Fruit fly (Drosophila melanogaster) whole organism, embryonic: ENCODE measurements around the gene CHKov1.
A peak's percentile ranks its signal among the peaks of the same experiment; 100 is the strongest.

Source experiments
- Asciz ChIP-seq: fragments of 200-800 bp; sonication (Bioruptor generic); optimal IDR thresholded peaks from 2 replicates; lab custom pipeline; 2017; ENCODE audit warnings: missing biosample characterization, mild to moderate bottlenecking, missing genetic modification characterization, missing genetic modification reagents
- Awh ChIP-seq: fragments of 200-800 bp; sonication (Bioruptor generic); IDR thresholded peaks from 2 replicates; pipeline ENCODE4, ENCODE4 v1.3.6; 2022; ENCODE audit warnings: missing biosample characterization, missing genetic modification characterization
- CG1024 ChIP-seq: fragments of 200-800 bp; sonication (Bioruptor generic); IDR thresholded peaks from 2 replicates; pipeline ENCODE4 v1.3.6; 2022; ENCODE audit warnings: missing biosample characterization, missing genetic modification characterization
- CG10543 ChIP-seq: fragments of 200-800 bp; sonication (Bioruptor generic); optimal IDR thresholded peaks from 3 replicates; lab custom pipeline; 2017; ENCODE audit warnings: missing biosample characterization, mild to moderate bottlenecking, missing genetic modification characterization, moderate library complexity
- CG10959 ChIP-seq: fragments of 200-800 bp; sonication (Bioruptor generic); IDR thresholded peaks from 2 replicates; pipeline ENCODE4 v1.3.6; 2022; ENCODE audit warnings: missing biosample characterization, missing genetic modification characterization
- CG11398 ChIP-seq: fragments of 200-800 bp; sonication (Bioruptor generic); optimal IDR thresholded peaks from 2 replicates; lab custom pipeline; 2016; ENCODE audit warnings: missing biosample characterization, missing genetic modification characterization
- CG12071 ChIP-seq: fragments of 200-800 bp; sonication (Bioruptor generic); optimal IDR thresholded peaks from 3 replicates; lab custom pipeline; 2018; ENCODE audit warnings: missing biosample characterization, mild to moderate bottlenecking, missing genetic modification characterization
- CG13287 ChIP-seq: fragments of 200-800 bp; sonication (Bioruptor generic); IDR thresholded peaks from 2 replicates; pipeline ENCODE4 v1.3.6; 2022; ENCODE audit warnings: missing biosample characterization, missing genetic modification characterization; ENCODE audit not compliant: partially characterized antibody
- CG13894 ChIP-seq: fragments of 200-800 bp; sonication (Bioruptor generic); optimal IDR thresholded peaks from 3 replicates; lab custom pipeline; 2018; ENCODE audit warnings: missing biosample characterization, mild to moderate bottlenecking, missing genetic modification characterization, moderate library complexity
- CG15514 ChIP-seq: fragments of 200-800 bp; sonication (Bioruptor generic); optimal IDR thresholded peaks from 3 replicates; lab custom pipeline; 2017; ENCODE audit warnings: missing biosample characterization, missing genetic modification characterization, mild to moderate bottlenecking, moderate library complexity, missing genetic modification reagents
- CG18262 ChIP-seq: fragments of 200-800 bp; optimal IDR thresholded peaks from 3 replicates; lab custom pipeline; 2019; ENCODE audit warnings: missing biosample characterization, mild to moderate bottlenecking, missing genetic modification characterization, moderate library complexity
- CG18599 ChIP-seq: fragments of 200-800 bp; sonication (Bioruptor generic); optimal IDR thresholded peaks from 3 replicates; lab custom pipeline; 2017; ENCODE audit warnings: missing biosample characterization, missing genetic modification characterization, mild to moderate bottlenecking, moderate library complexity, missing genetic modification reagents
- CG18764 ChIP-seq: fragments of 200-800 bp; sonication (Bioruptor generic); optimal IDR thresholded peaks from 3 replicates; lab custom pipeline; 2016; ENCODE audit warnings: missing biosample characterization, missing genetic modification characterization
- CG2712 ChIP-seq: fragments of 200-800 bp; optimal IDR thresholded peaks from 3 replicates; lab custom pipeline; 2019; ENCODE audit warnings: missing biosample characterization, mild to moderate bottlenecking, missing genetic modification characterization, moderate library complexity
- CG32767 ChIP-seq: fragments of 200-800 bp; sonication (Bioruptor generic); IDR thresholded peaks from 2 replicates; pipeline ENCODE4 v1.3.6; 2022; ENCODE audit warnings: missing biosample characterization, missing genetic modification characterization
- CG33557 ChIP-seq: fragments of 200-800 bp; sonication (Bioruptor generic); optimal IDR thresholded peaks from 2 replicates; lab custom pipeline; 2019; ENCODE audit warnings: missing biosample characterization, mild to moderate bottlenecking, missing genetic modification characterization, moderate library complexity
- CG3838 ChIP-seq: fragments of 200-800 bp; sonication (Bioruptor generic); optimal IDR thresholded peaks from 3 replicates; lab custom pipeline; 2016; ENCODE audit warnings: missing biosample characterization, missing genetic modification characterization
- CG3995 ChIP-seq: fragments of 200-800 bp; sonication (Bioruptor generic); optimal IDR thresholded peaks from 3 replicates; lab custom pipeline; 2016; ENCODE audit warnings: missing biosample characterization, missing genetic modification characterization
- CG4328 ChIP-seq: fragments of 200-800 bp; sonication (Bioruptor generic); optimal IDR thresholded peaks from 3 replicates; lab custom pipeline; 2017; ENCODE audit warnings: missing biosample characterization, missing genetic modification reagents, missing genetic modification characterization
- CG4424 ChIP-seq: fragments of 200-800 bp; sonication (Bioruptor generic); optimal IDR thresholded peaks from 3 replicates; lab custom pipeline; 2016; ENCODE audit warnings: missing biosample characterization, missing genetic modification characterization
- CG4820 ChIP-seq: fragments of 200-800 bp; sonication (Bioruptor generic); optimal IDR thresholded peaks from 3 replicates; lab custom pipeline; 2016; ENCODE audit warnings: missing biosample characterization, missing genetic modification characterization
- CG6254 ChIP-seq: fragments of 200-800 bp; sonication (Bioruptor generic); optimal IDR thresholded peaks from 3 replicates; lab custom pipeline; 2017; ENCODE audit warnings: mild to moderate bottlenecking, missing biosample characterization, missing genetic modification reagents, missing genetic modification characterization
- CG6791 ChIP-seq: fragments of 200-800 bp; sonication (Bioruptor generic); IDR thresholded peaks from 3 replicates; pipeline ENCODE4 v1.3.6; 2022; ENCODE audit warnings: missing biosample characterization, missing genetic modification characterization; ENCODE audit not compliant: partially characterized antibody
- CrebB ChIP-seq: fragments of 200-800 bp; sonication (Bioruptor generic); optimal IDR thresholded peaks from 3 replicates; lab custom pipeline; 2018; ENCODE audit warnings: missing biosample characterization, mild to moderate bottlenecking, missing genetic modification characterization
- Dbx ChIP-seq: fragments of 200-800 bp; sonication (Bioruptor generic); IDR thresholded peaks from 3 replicates; pipeline ENCODE4 v1.3.6; 2022; ENCODE audit warnings: missing biosample characterization, missing genetic modification characterization
- Dip2 ChIP-seq: fragments of 200-800 bp; sonication (Bioruptor generic); IDR thresholded peaks from 2 replicates; pipeline ENCODE4 v1.3.6; 2022; ENCODE audit warnings: missing biosample characterization, missing genetic modification characterization
- E2f1 ChIP-seq: fragments of 200-800 bp; sonication (Bioruptor generic); IDR thresholded peaks from 2 replicates; pipeline ENCODE4 v1.3.6; 2022; ENCODE audit warnings: missing biosample characterization, missing genetic modification characterization
- HLH54F ChIP-seq: fragments of 200-800 bp; sonication (Bioruptor generic); optimal IDR thresholded peaks from 3 replicates; lab custom pipeline; 2016; ENCODE audit warnings: missing biosample characterization, missing genetic modification characterization
- Hr3 ChIP-seq: fragments of 200-800 bp; sonication (Bioruptor generic); optimal IDR thresholded peaks from 3 replicates; lab custom pipeline; 2016; ENCODE audit warnings: missing biosample characterization, missing genetic modification characterization
- NK7.1 ChIP-seq: fragments of 200-800 bp; sonication (Bioruptor generic); optimal IDR thresholded peaks from 3 replicates; lab custom pipeline; 2016; ENCODE audit warnings: missing biosample characterization, missing genetic modification characterization
- Oli ChIP-seq: fragments of 200-800 bp; sonication (Bioruptor generic); optimal IDR thresholded peaks from 2 replicates; lab custom pipeline; 2018; ENCODE audit warnings: missing biosample characterization, mild to moderate bottlenecking, missing genetic modification characterization, moderate library complexity
- PHDP ChIP-seq: fragments of 200-800 bp; sonication (Bioruptor generic); optimal IDR thresholded peaks from 3 replicates; lab custom pipeline; 2018; ENCODE audit warnings: missing biosample characterization, mild to moderate bottlenecking, missing genetic modification characterization, moderate library complexity
- Ravus ChIP-seq: fragments of 200-800 bp; sonication (Bioruptor generic); IDR thresholded peaks from 2 replicates; pipeline ENCODE4 v1.3.6; 2022; ENCODE audit warnings: missing biosample characterization, missing genetic modification characterization
- TFAM ChIP-seq: fragments of 200-800 bp; sonication (Bioruptor generic); optimal IDR thresholded peaks from 2 replicates; lab custom pipeline; 2017; ENCODE audit warnings: missing biosample characterization, missing genetic modification characterization, inconsistent platforms
- YL-1 ChIP-seq: fragments of 200-800 bp; sonication (Bioruptor generic); optimal IDR thresholded peaks from 3 replicates; lab custom pipeline; 2017; ENCODE audit warnings: missing biosample characterization, mild to moderate bottlenecking, missing genetic modification characterization
- ash1 ChIP-seq: fragments of 200-800 bp; sonication (Bioruptor generic); optimal IDR thresholded peaks from 2 replicates; lab custom pipeline; 2018; ENCODE audit warnings: missing biosample characterization, mild to moderate bottlenecking, missing genetic modification characterization
- chinmo ChIP-seq: fragments of 200-800 bp; sonication (Bioruptor generic); IDR thresholded peaks from 4 replicates; pipeline ENCODE4 v1.3.6; 2022; ENCODE audit warnings: missing biosample characterization, missing genetic modification characterization; ENCODE audit not compliant: partially characterized antibody
- en ChIP-seq: fragments of 200-800 bp; sonication (Bioruptor generic); optimal IDR thresholded peaks from 2 replicates; lab custom pipeline; 2016; ENCODE audit warnings: missing biosample characterization, missing genetic modification characterization
- fd102C ChIP-seq: fragments of 200-800 bp; sonication (Bioruptor generic); optimal IDR thresholded peaks from 2 replicates; lab custom pipeline; 2018; ENCODE audit warnings: missing biosample characterization, mild to moderate bottlenecking, missing genetic modification characterization, moderate library complexity
- gce ChIP-seq: fragments of 200-800 bp; sonication (Bioruptor generic); IDR thresholded peaks from 3 replicates; pipeline ENCODE4 v1.3.6; 2022; ENCODE audit warnings: missing biosample characterization, missing genetic modification characterization
- grau ChIP-seq: fragments of 200-800 bp; optimal IDR thresholded peaks from 3 replicates; lab custom pipeline; 2019; ENCODE audit warnings: missing biosample characterization, mild to moderate bottlenecking, missing genetic modification characterization, moderate library complexity
- insv ChIP-seq, 2 experiments: fragments of 200-800 bp; sonication (Bioruptor generic); optimal IDR thresholded peaks; 3 replicates each; lab custom pipeline; 2016 to 2018; ENCODE audit warnings: missing biosample characterization in 2 of 2, missing genetic modification characterization in 2 of 2
- kni ChIP-seq: fragments of 200-800 bp; sonication (Bioruptor generic); optimal IDR thresholded peaks from 3 replicates; lab custom pipeline; 2017; ENCODE audit warnings: mild to moderate bottlenecking, missing biosample characterization, missing genetic modification reagents, missing genetic modification characterization
- lbe ChIP-seq: fragments of 200-800 bp; sonication (Bioruptor generic); optimal IDR thresholded peaks from 2 replicates; lab custom pipeline; 2016; ENCODE audit warnings: missing biosample characterization, mild to moderate bottlenecking, missing genetic modification characterization
- lilli ChIP-seq: fragments of 200-800 bp; sonication (Bioruptor generic); optimal IDR thresholded peaks from 3 replicates; lab custom pipeline; 2016; ENCODE audit warnings: missing biosample characterization, missing genetic modification characterization
- mld ChIP-seq: fragments of 200-800 bp; sonication (Bioruptor generic); IDR thresholded peaks from 3 replicates; pipeline ENCODE4 v1.3.6; 2022; ENCODE audit warnings: missing biosample characterization, missing genetic modification characterization; ENCODE audit not compliant: partially characterized antibody
- p53 ChIP-seq: fragments of 200-800 bp; sonication (Bioruptor generic); optimal IDR thresholded peaks from 2 replicates; lab custom pipeline; 2016; ENCODE audit warnings: missing biosample characterization, missing genetic modification characterization
- rib ChIP-seq: fragments of 200-800 bp; sonication (Bioruptor generic); IDR thresholded peaks from 2 replicates; pipeline ENCODE4 v1.3.6; 2022; ENCODE audit warnings: missing biosample characterization, missing genetic modification characterization
- so ChIP-seq: fragments of 200-800 bp; sonication (Bioruptor generic); IDR thresholded peaks from 3 replicates; pipeline ENCODE4 v1.3.6; 2022; ENCODE audit warnings: missing biosample characterization, missing genetic modification characterization
- unpg ChIP-seq: fragments of 200-800 bp; sonication (Bioruptor generic); optimal IDR thresholded peaks from 3 replicates; lab custom pipeline; 2018; ENCODE audit warnings: missing biosample characterization, mild to moderate bottlenecking, missing genetic modification characterization, moderate library complexity
- wek ChIP-seq: fragments of 200-800 bp; sonication (Bioruptor generic); optimal IDR thresholded peaks from 3 replicates; lab custom pipeline; 2018; ENCODE audit warnings: missing biosample characterization, mild to moderate bottlenecking, missing genetic modification characterization, moderate library complexity

The CHKov1 gene

dm6 chr3R:25292864-25293284, 36.2 kb downstream of the CHKov1 start, which contains the start of gene CG31098 (continued):
- TF ChIP-seq CG15514 (GFP tag; lab: Kevin White, UChicago) (peak; percentile 58), Oli (tag; lab: Kevin White, UChicago) (no peak), CG4820 (GFP tag; lab: Kevin White, UChicago) (no peak), rib (GFP tag; lab: Robert Waterston, UW) (no peak), CG2712 (no peak), fd102C (no peak), HLH54F (GFP tag; lab: Kevin White, UChicago) (no peak), Hr3 (GFP tag; lab: Kevin White, UChicago) (no peak), CG18599 (GFP tag; lab: Kevin White, UChicago) (peak; percentile 48), en (GFP tag; lab: Kevin White, UChicago) (no peak), CG32767 (peak; percentile 78), CG12071 (GFP tag; lab: Kevin White, UChicago) (peak; percentile 52), p53 (GFP tag; lab: Kevin White, UChicago) (no peak), E2f1 (GFP tag; lab: Robert Waterston, UW) (no peak), CG13287 (GFP tag; lab: Robert Waterston, UW) (peak; percentile 63; the same call in 1 of the 2 replicates), CG11398 (no peak), CG4424 (GFP tag; lab: Kevin White, UChicago) (no peak), Dbx (GFP tag; lab: Robert Waterston, UW) (no peak), CG6791 (no peak), kni (GFP tag; lab: Kevin White, UChicago) (no peak), mld (GFP tag; lab: Robert Waterston, UW) (no peak), chinmo (peak; percentile 81; the same call in 2 of the 4 replicates), wek (peak; percentile 40), lbe (no peak), Ravus (GFP tag; lab: Robert Waterston, UW) (no peak), Asciz (GFP tag; lab: Kevin White, UChicago) (no peak), Dip2 (GFP tag; lab: Robert Waterston, UW) (no peak), CG1024 (no peak), CG3995 (GFP tag; lab: Kevin White, UChicago) (peak; percentile 72), CrebB (tag; lab: Kevin White, UChicago) (peak; percentile 53), Awh (GFP tag; lab: Robert Waterston, UW) (no peak), gce (GFP tag; lab: Robert Waterston, UW) (no peak), CG4328 (GFP tag; lab: Kevin White, UChicago) (no peak), YL-1 (GFP tag; lab: Kevin White, UChicago) (peak; percentile 0), PHDP (peak; percentile 60), lilli (GFP tag; lab: Kevin White, UChicago) (no peak), CG18262 (tag; lab: Kevin White, UChicago) (no peak), CG18764 (GFP tag; lab: Kevin White, UChicago) (no peak), CG13894 (tag; lab: Kevin White, UChicago) (peak; percentile 51), ash1 (GFP tag; lab: Kevin White, UChicago) (no peak), CG6254 (no peak), insv (GFP tag; optimal IDR thresholded peaks at IDR 0.05; lab: Kevin White, UChicago) (no peak), CG10543 (no peak), unpg (peak; percentile 51), TFAM (GFP tag; lab: Kevin White, UChicago) (no peak), grau (tag; lab: Kevin White, UChicago) (peak; percentile 84), CG33557 (no peak), CG10959 (GFP tag; lab: Robert Waterston, UW) (no peak), NK7.1 (GFP tag; lab: Kevin White, UChicago) (no peak), CG3838 (no peak), so (no peak)
